Fruit fly (Drosophila melanogaster) whole organism, wandering third instar larva: ENCODE measurements around the gene CG11893.

ENCODE experiments used
- CG9705 ChIP-seq: fragments of 200-800 bp; sonication (Bioruptor generic); optimal IDR thresholded peaks from 2 replicates; lab custom pipeline; 2018; ENCODE audit warnings: missing biosample characterization, mild to moderate bottlenecking, missing genetic modification characterization
- CrebA ChIP-seq: fragments of 200-800 bp; sonication (Bioruptor generic); optimal IDR thresholded peaks from 2 replicates; lab custom pipeline; 2016; ENCODE audit warnings: missing biosample characterization, mild to moderate bottlenecking, missing genetic modification characterization, borderline replicate concordance
- Dif ChIP-seq: fragments of 200-275, 200-300 bp; sonication (Bioruptor generic); optimal IDR thresholded peaks from 2 replicates; lab custom pipeline; 2018; ENCODE audit warnings: missing biosample characterization, missing genetic modification characterization; ENCODE audit not compliant: partially characterized antibody
- Hr83 ChIP-seq: fragments of 200-300 bp; sonication (Bioruptor generic); optimal IDR thresholded peaks from 2 replicates; lab custom pipeline; 2016; ENCODE audit warnings: missing biosample characterization, mild to moderate bottlenecking, missing genetic modification characterization, moderate library complexity; ENCODE audit not compliant: poor library complexity, severe bottlenecking
- Jra ChIP-seq: sonication (Bioruptor generic); optimal IDR thresholded peaks from 2 replicates; lab custom pipeline; 2016; ENCODE audit warnings: missing biosample characterization, missing genetic modification characterization
- Myc ChIP-seq: fragments of >200 bp; optimal IDR thresholded peaks from 2 replicates; lab custom pipeline; 2017
- OdsH ChIP-seq: fragments of 200-800 bp; sonication (Bioruptor generic); optimal IDR thresholded peaks from 2 replicates; lab custom pipeline; 2016; ENCODE audit warnings: missing biosample characterization, mild to moderate bottlenecking, missing genetic modification characterization
- br ChIP-seq: fragments of 200-800 bp; sonication (Bioruptor generic); optimal IDR thresholded peaks from 2 replicates; lab custom pipeline; 2016; ENCODE audit warnings: missing biosample characterization, missing genetic modification characterization
- brk ChIP-seq: fragments of 200-800 bp; sonication (Bioruptor generic); optimal IDR thresholded peaks from 2 replicates; lab custom pipeline; 2016; ENCODE audit warnings: missing biosample characterization, mild to moderate bottlenecking, missing genetic modification characterization
- h ChIP-seq: fragments of 200-800 bp; sonication (Bioruptor generic); optimal IDR thresholded peaks from 3 replicates; lab custom pipeline; 2016; ENCODE audit warnings: missing biosample characterization, mild to moderate bottlenecking, missing genetic modification characterization
- pan ChIP-seq: fragments of >200 bp; optimal IDR thresholded peaks from 2 replicates; lab custom pipeline; 2017
- psq ChIP-seq: fragments of 200-800 bp; sonication (Bioruptor generic); optimal IDR thresholded peaks from 3 replicates; lab custom pipeline; 2017; ENCODE audit warnings: missing biosample characterization, mild to moderate bottlenecking, missing genetic modification characterization, moderate library complexity

DNA sequence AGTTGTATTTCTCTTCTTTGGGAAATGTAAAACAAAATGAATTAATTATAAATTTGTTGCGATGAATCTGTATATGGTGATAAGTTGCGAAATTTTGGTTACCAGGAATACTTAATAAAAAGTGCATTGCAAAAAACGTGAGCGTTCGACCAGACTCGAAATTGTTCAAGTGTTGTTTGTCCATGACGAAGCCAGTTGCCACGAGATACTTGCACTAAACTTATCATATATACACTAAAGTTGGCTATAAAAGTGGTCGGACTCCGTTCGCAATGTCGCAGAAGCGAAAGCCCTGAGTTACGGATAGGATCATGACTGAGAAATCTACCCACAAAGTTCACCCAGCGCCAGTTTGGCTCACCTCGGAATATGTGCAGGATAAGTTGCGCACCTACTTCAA, 16.2 kb upstream of the CG11893 start, which contains the start of gene CG11878:
- TF ChIP-seq h (GFP tag; lab: Kevin White, UChicago): no peak
- no peak for TF ChIP-seq Myc (lab: Kevin White, UChicago)
- no peak for TF ChIP-seq pan
- TF ChIP-seq CrebA: no peak
- TF ChIP-seq br (GFP tag; lab: Kevin White, UChicago): no peak
- TF ChIP-seq OdsH (GFP tag; lab: Kevin White, UChicago): no peak
- no peak for TF ChIP-seq CG9705 (GFP tag; lab: Kevin White, UChicago)
- TF ChIP-seq brk (GFP tag; lab: Kevin White, UChicago): no peak
- TF ChIP-seq Hr83 (GFP tag; lab: Kevin White, UChicago): no peak
- no peak for TF ChIP-seq Jra (GFP tag; lab: Kevin White, UChicago)
- no peak for TF ChIP-seq psq (GFP tag; lab: Kevin White, UChicago)
- TF ChIP-seq Dif (GFP tag; lab: Kevin White, UChicago): no peak
